Worm (Caenorhabditis elegans) whole organism, L4/young adult: ENCODE data around the gene Y52D5A.2.

Experiments used
- dao-5 ChIP-seq: sonication (generic microtip); optimal IDR thresholded peaks from 2 replicates; lab custom pipeline; 2016; ENCODE audit warnings: missing genotype, missing genetic modification characterization, moderate library complexity, missing compliant biosample characterization
- him-1 ChIP-seq: sonication (generic microtip); optimal IDR thresholded peaks from 2 replicates; lab custom pipeline; 2016; ENCODE audit warnings: missing genotype, missing genetic modification reagents, missing genetic modification characterization, missing compliant biosample characterization

ce11 chrIV:5501414-5501813 is 37.1 kb upstream of the Y52D5A.2 start:
- TF ChIP-seq dao-5 (tag; lab: Kevin White, UChicago), result no peak
- no peak for TF ChIP-seq him-1 (tag; lab: Kevin White, UChicago)
